Worm (Caenorhabditis elegans) whole organism, L1 larva: ENCODE results near the gene vdac-1.
A peak's percentile ranks its signal among the peaks of the same experiment; 100 is the strongest.

Experiments
- C04F5.9 ChIP-seq: sonication (generic microtip); optimal IDR thresholded peaks from 2 replicates; lab custom pipeline; 2016; ENCODE audit warnings: missing genetic modification characterization, missing compliant biosample characterization
- C16A3.4 ChIP-seq: fragments of 150-350 bp; optimal IDR thresholded peaks from 2 replicates; lab custom pipeline; 2014; ENCODE audit warnings: missing biosample characterization, missing genetic modification characterization
- C34B4.2 ChIP-seq: sonication (generic microtip); optimal IDR thresholded peaks from 2 replicates; lab custom pipeline; 2017; ENCODE audit warnings: mild to moderate bottlenecking, missing genetic modification characterization, missing compliant biosample characterization
- F16B12.6 ChIP-seq: fragments of 150-350 bp; optimal IDR thresholded peaks from 2 replicates; lab custom pipeline; 2014; ENCODE audit warnings: missing biosample characterization, missing genetic modification characterization
- aly-2 ChIP-seq: fragments of 150-350 bp; optimal IDR thresholded peaks from 2 replicates; lab custom pipeline; 2014; ENCODE audit warnings: missing biosample characterization, missing genetic modification characterization
- ama-1 ChIP-seq: fragments of 150-350 bp; optimal IDR thresholded peaks from 2 replicates; lab custom pipeline; 2014
- blmp-1 ChIP-seq: fragments of 150-350 bp; optimal IDR thresholded peaks from 2 replicates; lab custom pipeline; 2014; ENCODE audit warnings: missing biosample characterization, missing genetic modification characterization
- ceh-63 ChIP-seq: fragments of 200-800 bp; sonication (Bioruptor generic); optimal IDR thresholded peaks from 2 replicates; lab custom pipeline; 2018; ENCODE audit warnings: mild to moderate bottlenecking, missing genetic modification characterization, missing compliant biosample characterization
- ceh-82 ChIP-seq, 3 experiments: fragments of 150-350 bp in 1 of 3; sonication (generic microtip) in 2 of 3; optimal IDR thresholded peaks; 2 replicates each; lab custom pipeline; 2014 to 2017; ENCODE audit warnings: missing biosample characterization in 3 of 3, missing genetic modification characterization in 3 of 3
- ceh-88 ChIP-seq: fragments of 200-800 bp; sonication (Bioruptor generic); IDR thresholded peaks from 2 replicates; pipeline ENCODE4 v1.3.6; 2022; ENCODE audit warnings: missing genetic modification characterization, missing compliant biosample characterization
- dpl-1 ChIP-seq, 3 experiments: fragments of 150-350 bp in 2 of 3; sonication (generic microtip) in 1 of 3; optimal IDR thresholded peaks; 2 replicates each; lab custom pipeline; 2014 to 2017; ENCODE audit warnings: missing biosample characterization in 3 of 3, missing genetic modification characterization in 3 of 3, missing genetic modification reagents in 3 of 3
- dsc-1 ChIP-seq: sonication (generic microtip); optimal IDR thresholded peaks from 2 replicates; lab custom pipeline; 2016; ENCODE audit warnings: mild to moderate bottlenecking, missing genetic modification characterization, missing compliant biosample characterization
- efl-3 ChIP-seq: fragments of 200-800 bp; sonication (Bioruptor generic); optimal IDR thresholded peaks from 2 replicates; lab custom pipeline; 2018; ENCODE audit warnings: mild to moderate bottlenecking, missing genetic modification characterization, missing compliant biosample characterization
- elt-2 ChIP-seq: sonication (generic microtip); optimal IDR thresholded peaks from 2 replicates; lab custom pipeline; 2016; ENCODE audit warnings: missing genetic modification characterization, mild to moderate bottlenecking, inconsistent platforms, missing compliant biosample characterization, missing genetic modification reagents
- elt-3 ChIP-seq, 6 experiments: fragments of 150-350 bp in 1 of 6; sonication (generic microtip); optimal IDR thresholded peaks; 2 replicates each; lab custom pipeline; 2017 to 2018; ENCODE audit warnings: missing biosample characterization in 6 of 6, missing genetic modification characterization in 6 of 6, inconsistent platforms in 1 of 6
- fkh-10 ChIP-seq: sonication (generic microtip); optimal IDR thresholded peaks from 2 replicates; lab custom pipeline; 2017; ENCODE audit warnings: missing biosample characterization, missing genetic modification reagents, missing genetic modification characterization
- fkh-4 ChIP-seq: sonication (generic microtip); optimal IDR thresholded peaks from 2 replicates; lab custom pipeline; 2016; ENCODE audit warnings: missing compliant biosample characterization, missing genetic modification characterization, borderline replicate concordance
- fkh-8 ChIP-seq: sonication (generic microtip); optimal IDR thresholded peaks from 2 replicates; lab custom pipeline; 2016; ENCODE audit warnings: mild to moderate bottlenecking, missing genetic modification characterization, missing compliant biosample characterization
- fos-1 ChIP-seq: fragments of 150-350 bp; optimal IDR thresholded peaks from 2 replicates; lab custom pipeline; 2014; ENCODE audit warnings: missing biosample characterization, missing genetic modification characterization
- hlh-17 ChIP-seq: fragments of 200-800 bp; sonication (Bioruptor generic); optimal IDR thresholded peaks from 2 replicates; lab custom pipeline; 2018; ENCODE audit warnings: missing genetic modification characterization, mild to moderate bottlenecking, missing compliant biosample characterization, moderate library complexity, borderline replicate concordance
- hlh-4 ChIP-seq: sonication (generic microtip); optimal IDR thresholded peaks from 2 replicates; lab custom pipeline; 2016; ENCODE audit warnings: mild to moderate bottlenecking, missing genetic modification characterization, missing compliant biosample characterization
- hpl-2 ChIP-seq: fragments of 150-350 bp; optimal IDR thresholded peaks from 2 replicates; lab custom pipeline; 2014; ENCODE audit warnings: missing biosample characterization, missing genetic modification reagents, missing genetic modification characterization
- irx-1 ChIP-seq: sonication (generic microtip); optimal IDR thresholded peaks from 2 replicates; lab custom pipeline; 2016; ENCODE audit warnings: missing genetic modification characterization, missing compliant biosample characterization
- jun-1 ChIP-seq: fragments of 150-350 bp; optimal IDR thresholded peaks from 2 replicates; lab custom pipeline; 2014; ENCODE audit warnings: missing biosample characterization, missing genetic modification reagents, missing genetic modification characterization
- lin-35 ChIP-seq, 2 experiments: fragments of 150-350 bp; optimal IDR thresholded peaks; 2 replicates each; lab custom pipeline; 2014; ENCODE audit warnings: missing biosample characterization in 2 of 2, missing genetic modification characterization in 2 of 2, missing genetic modification reagents in 2 of 2
- mdl-1 ChIP-seq, 2 experiments: fragments of 150-350 bp; optimal IDR thresholded peaks; 2 replicates each; lab custom pipeline; 2014 to 2017; ENCODE audit warnings: missing biosample characterization in 2 of 2, missing genetic modification characterization in 2 of 2, inconsistent platforms in 1 of 2
- mep-1 ChIP-seq: fragments of 150-350 bp; optimal IDR thresholded peaks from 2 replicates; lab custom pipeline; 2014; ENCODE audit warnings: missing biosample characterization, missing genetic modification characterization
- nhr-11 ChIP-seq: fragments of 150-350 bp; optimal IDR thresholded peaks from 2 replicates; lab custom pipeline; 2014; ENCODE audit warnings: missing biosample characterization, missing genetic modification characterization
- nhr-12 ChIP-seq: sonication (generic microtip); optimal IDR thresholded peaks from 2 replicates; lab custom pipeline; 2017; ENCODE audit warnings: missing biosample characterization, missing genetic modification characterization
- nhr-19 ChIP-seq: fragments of 200-800 bp; sonication (Bioruptor generic); conservative IDR thresholded peaks from 2 replicates; pipeline ENCODE4 v1.3.6; 2022; ENCODE audit warnings: missing genetic modification characterization, missing compliant biosample characterization
- nhr-20 ChIP-seq: sonication (generic microtip); optimal IDR thresholded peaks from 2 replicates; lab custom pipeline; 2016; ENCODE audit warnings: mild to moderate bottlenecking, missing genetic modification characterization, missing compliant biosample characterization
- nhr-237 ChIP-seq: fragments of 150-350 bp; optimal IDR thresholded peaks from 2 replicates; lab custom pipeline; 2014; ENCODE audit warnings: missing biosample characterization, missing genetic modification characterization
- nhr-28 ChIP-seq: fragments of 150-350 bp; optimal IDR thresholded peaks from 2 replicates; lab custom pipeline; 2014; ENCODE audit warnings: missing biosample characterization, missing genetic modification characterization
- nhr-47 ChIP-seq: sonication (generic microtip); optimal IDR thresholded peaks from 2 replicates; lab custom pipeline; 2016; ENCODE audit warnings: mild to moderate bottlenecking, missing genetic modification characterization, moderate library complexity, missing compliant biosample characterization
- nhr-71 ChIP-seq: sonication (generic microtip); optimal IDR thresholded peaks from 2 replicates; lab custom pipeline; 2016; ENCODE audit warnings: mild to moderate bottlenecking, missing genetic modification characterization, moderate library complexity, missing compliant biosample characterization
- nhr-84 ChIP-seq: sonication (generic microtip); optimal IDR thresholded peaks from 2 replicates; lab custom pipeline; 2017; ENCODE audit warnings: missing biosample characterization, missing genetic modification characterization
- nhr-90 ChIP-seq: sonication (generic microtip); optimal IDR thresholded peaks from 2 replicates; lab custom pipeline; 2016; ENCODE audit warnings: mild to moderate bottlenecking, missing genetic modification characterization, missing compliant biosample characterization; ENCODE audit not compliant: poor library complexity
- pag-3 ChIP-seq: sonication (generic microtip); optimal IDR thresholded peaks from 2 replicates; lab custom pipeline; 2017; ENCODE audit warnings: missing genetic modification characterization, mild to moderate bottlenecking, missing compliant biosample characterization, antibody characterized with exemption, borderline replicate concordance; ENCODE audit not compliant: insufficient read depth
- pqm-1 ChIP-seq: sonication (generic microtip); optimal IDR thresholded peaks from 3 replicates; lab custom pipeline; 2017; ENCODE audit warnings: missing biosample characterization, missing genetic modification characterization
- rnt-1 ChIP-seq: sonication (generic microtip); optimal IDR thresholded peaks from 2 replicates; lab custom pipeline; 2016; ENCODE audit warnings: mild to moderate bottlenecking, missing genetic modification characterization, moderate library complexity, missing compliant biosample characterization
- skn-1 ChIP-seq: fragments of 150-350 bp; optimal IDR thresholded peaks from 2 replicates; lab custom pipeline; 2014; ENCODE audit warnings: missing biosample characterization, missing genetic modification characterization
- snpc-4 ChIP-seq: fragments of 150-350 bp; optimal IDR thresholded peaks from 2 replicates; lab custom pipeline; 2014; ENCODE audit warnings: missing biosample characterization, missing genetic modification characterization
- sptf-1 ChIP-seq: fragments of 150-350 bp; optimal IDR thresholded peaks from 2 replicates; lab custom pipeline; 2014; ENCODE audit warnings: missing biosample characterization, missing genetic modification characterization
- sup-37 ChIP-seq: fragments of 200-800 bp; sonication (Bioruptor generic); optimal IDR thresholded peaks from 2 replicates; lab custom pipeline; 2018; ENCODE audit warnings: mild to moderate bottlenecking, missing genetic modification characterization, missing compliant biosample characterization
- swsn-7 ChIP-seq: sonication (generic microtip); optimal IDR thresholded peaks from 2 replicates; lab custom pipeline; 2016; ENCODE audit warnings: missing genetic modification characterization, missing compliant biosample characterization
- tbx-2 ChIP-seq: sonication (generic microtip); optimal IDR thresholded peaks from 2 replicates; lab custom pipeline; 2016; ENCODE audit warnings: missing genetic modification characterization, missing compliant biosample characterization
- tlp-1 ChIP-seq: fragments of 150-350 bp; optimal IDR thresholded peaks from 2 replicates; lab custom pipeline; 2014; ENCODE audit warnings: missing biosample characterization, missing genetic modification characterization
- unc-98 ChIP-seq: fragments of 200-800 bp; sonication (Bioruptor generic); IDR thresholded peaks from 2 replicates; pipeline ENCODE4 v1.3.6; 2022; ENCODE audit warnings: missing genetic modification characterization, missing compliant biosample characterization
- xbp-1 ChIP-seq: sonication (generic microtip); optimal IDR thresholded peaks from 2 replicates; lab custom pipeline; 2016; ENCODE audit warnings: missing genetic modification characterization, missing compliant biosample characterization
- zag-1 ChIP-seq: fragments of 150-350 bp; optimal IDR thresholded peaks from 2 replicates; lab custom pipeline; 2014; ENCODE audit warnings: missing biosample characterization, missing genetic modification characterization
- zip-4 ChIP-seq: fragments of 200-800 bp; sonication (Bioruptor generic); optimal IDR thresholded peaks from 2 replicates; lab custom pipeline; 2018; ENCODE audit warnings: mild to moderate bottlenecking, missing genetic modification characterization, moderate library complexity, missing compliant biosample characterization
- ztf-4 ChIP-seq: fragments of 150-350 bp; optimal IDR thresholded peaks from 2 replicates; lab custom pipeline; 2014; ENCODE audit warnings: missing biosample characterization, missing genetic modification characterization

The vdac-1 gene

DNA sequence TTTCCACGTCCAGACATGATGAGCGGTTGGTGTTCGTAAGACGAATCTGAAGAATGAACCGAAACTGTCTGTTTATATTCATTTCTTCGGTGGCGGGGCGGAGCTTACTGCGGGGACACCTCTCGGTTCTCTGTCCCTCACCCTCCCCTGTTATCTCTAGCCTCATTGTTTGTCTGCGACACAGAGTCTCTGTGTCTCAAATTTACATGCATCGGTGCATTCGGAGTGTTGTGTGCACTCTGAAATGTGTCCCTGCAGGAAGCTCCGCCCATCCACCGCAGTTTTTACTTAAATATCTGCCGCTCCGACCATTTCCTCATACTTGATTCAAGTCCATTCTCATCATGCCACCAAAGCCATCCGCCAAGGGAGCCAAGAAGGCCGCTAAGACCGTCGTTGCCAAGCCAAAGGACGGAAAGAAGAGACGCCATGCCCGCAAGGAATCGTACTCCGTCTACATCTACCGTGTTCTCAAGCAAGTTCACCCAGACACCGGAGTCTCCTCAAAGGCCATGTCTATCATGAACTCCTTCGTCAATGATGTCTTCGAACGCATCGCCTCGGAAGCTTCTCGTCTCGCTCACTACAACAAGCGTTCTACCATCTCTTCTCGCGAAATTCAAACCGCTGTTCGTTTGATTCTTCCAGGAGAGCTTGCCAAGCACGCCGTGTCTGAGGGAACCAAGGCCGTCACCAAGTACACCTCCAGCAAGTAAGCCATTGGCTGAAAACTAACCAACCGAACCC lies 21.3 kb downstream of the vdac-1 start, which contains the start of the genes his-61 and his-62:
TSS of gene his-61 (minus strand) at position 17 of the 747 bp plus-strand sequence.
TSS of gene his-62 (plus strand) at position 345 of the 747 bp plus-strand sequence.
- TF ChIP-seq dsc-1 (no peak), xbp-1 (tag; lab: Kevin White, UChicago) (peak; percentile 36), zag-1 (tag; lab: Kevin White, UChicago) (no peak), fkh-10 (GFP tag; lab: Kevin White, UChicago) (no peak), F16B12.6 (no peak), nhr-19 (no peak; the same call in 1 of the 2 replicates), ztf-4 (tag; lab: Kevin White, UChicago) (peak; percentile 28), aly-2 (no peak), nhr-90 (peak; percentile 34), jun-1 (tag; lab: Kevin White, UChicago) (peak; percentile 61), nhr-84 (no peak), tlp-1 (tag; lab: Kevin White, UChicago) (no peak), swsn-7 (tag; lab: Kevin White, UChicago) (peak; percentile 82), pqm-1 (no peak), unc-98 (GFP tag; lab: Robert Waterston, UW) (no peak), fkh-4 (no peak), fkh-8 (peak; percentile 15), hpl-2 (GFP tag; lab: Kevin White, UChicago) (no peak), pag-3 (tag; lab: Kevin White, UChicago) (no peak), mdl-1 (tag; optimal IDR thresholded peaks at IDR 0.05; lab: Kevin White, UChicago) (no peak), nhr-20 (tag; lab: Kevin White, UChicago) (peak; percentile 37), elt-3 (tag; optimal IDR thresholded peaks at IDR 0.05; lab: Kevin White, UChicago) (no peak), efl-3 (GFP tag; lab: Kevin White, UChicago) (peak; percentile 13), blmp-1 (tag; lab: Kevin White, UChicago) (no peak), nhr-237 (tag; lab: Kevin White, UChicago) (no peak), lin-35 (GFP tag; optimal IDR thresholded peaks at IDR 0.05; lab: Kevin White, UChicago) (peak in 1 of 2 experiments; percentile 20), ceh-82 (tag; optimal IDR thresholded peaks at IDR 0.05; lab: Kevin White, UChicago) (peak in 2 of 3 experiments; percentile 23 to 42), ceh-63 (no peak), sup-37 (GFP tag; lab: Kevin White, UChicago) (no peak), fos-1 (tag; lab: Kevin White, UChicago) (no peak), hlh-17 (no peak), C16A3.4 (tag; lab: Kevin White, UChicago) (no peak), irx-1 (tag; lab: Kevin White, UChicago) (no peak), zip-4 (GFP tag; lab: Kevin White, UChicago) (no peak), C34B4.2 (tag; lab: Kevin White, UChicago) (no peak), rnt-1 (tag; lab: Kevin White, UChicago) (no peak), elt-2 (tag; lab: Kevin White, UChicago) (no peak), nhr-11 (tag; lab: Kevin White, UChicago) (no peak), dpl-1 (GFP tag; optimal IDR thresholded peaks at IDR 0.05; lab: Kevin White, UChicago) (peak in 2 of 3 experiments; percentile 27 to 45), ceh-88 (GFP tag; lab: Robert Waterston, UW) (no peak), nhr-47 (tag; lab: Kevin White, UChicago) (peak; percentile 59), nhr-71 (tag; lab: Kevin White, UChicago) (peak; percentile 67), ama-1 (no peak), mep-1 (tag; lab: Kevin White, UChicago) (peak; percentile 54), snpc-4 (tag; lab: Kevin White, UChicago) (peak; percentile 25), nhr-12 (tag; lab: Kevin White, UChicago) (no peak), nhr-28 (no peak), sptf-1 (no peak), skn-1 (tag; lab: Kevin White, UChicago) (no peak), C04F5.9 (tag; lab: Kevin White, UChicago) (no peak), hlh-4 (no peak), tbx-2 (peak; percentile 52)
